Worm (Caenorhabditis elegans) whole organism, L2 larva: Measurements from ENCODE around the gene efl-2.

Source experiments
- ama-1 ChIP-seq: fragments of 150-350 bp; optimal IDR thresholded peaks from 2 replicates; lab custom pipeline; 2018; ENCODE audit warnings: inconsistent platforms
- egl-27 ChIP-seq: sonication (generic microtip); optimal IDR thresholded peaks from 3 replicates; lab custom pipeline; 2017; ENCODE audit warnings: missing biosample characterization, missing genetic modification reagents, missing genetic modification characterization
- nhr-11 ChIP-seq: fragments of 150-350 bp; optimal IDR thresholded peaks from 2 replicates; lab custom pipeline; 2014; ENCODE audit warnings: missing biosample characterization, missing genetic modification characterization
- nhr-21 ChIP-seq: fragments of 150-350 bp; optimal IDR thresholded peaks from 2 replicates; lab custom pipeline; 2014; ENCODE audit warnings: missing biosample characterization, missing genetic modification characterization
- nhr-6 ChIP-seq: fragments of 150-350 bp; optimal IDR thresholded peaks from 2 replicates; lab custom pipeline; 2014; ENCODE audit warnings: missing biosample characterization, missing genetic modification characterization
- unc-62 ChIP-seq: fragments of 150-350 bp; optimal IDR thresholded peaks from 2 replicates; lab custom pipeline; 2014; ENCODE audit warnings: missing biosample characterization, missing genetic modification reagents, missing genetic modification characterization
- ztf-11 ChIP-seq: sonication (generic microtip); optimal IDR thresholded peaks from 2 replicates; lab custom pipeline; 2017; ENCODE audit warnings: missing biosample characterization, missing genetic modification characterization

- TF ChIP-seq nhr-21 (tag; lab: Kevin White, UChicago) = no peak
- no peak for TF ChIP-seq egl-27 (tag; lab: Kevin White, UChicago)
- no peak for TF ChIP-seq unc-62 (GFP tag; lab: Kevin White, UChicago)
- no peak for TF ChIP-seq ama-1 (lab: Kevin White, UChicago)
- TF ChIP-seq ztf-11 (tag; lab: Kevin White, UChicago) = no peak
- TF ChIP-seq nhr-6 = no peak
- TF ChIP-seq nhr-11 = no peak
These were observed 3.3 kb upstream of the efl-2 start, which contains the start of gene pinn-4 for ce11 chrII:13402680-13403079.
